Worm (Caenorhabditis elegans) whole organism, early embryonic: ENCODE results near the gene C50F7.5.

Experiments used
- ama-1 ChIP-seq: fragments of 150-350 bp; optimal IDR thresholded peaks from 2 replicates; lab custom pipeline; 2014
- ceh-36 ChIP-seq: sonication (generic microtip); optimal IDR thresholded peaks from 2 replicates; lab custom pipeline; 2016; ENCODE audit warnings: missing genetic modification characterization, inconsistent platforms, missing compliant biosample characterization
- ets-7 ChIP-seq: sonication (generic microtip); optimal IDR thresholded peaks from 2 replicates; lab custom pipeline; 2016; ENCODE audit warnings: missing genotype, missing genetic modification characterization, missing compliant biosample characterization
- flt-1 ChIP-seq: fragments of 200-800 bp; sonication (Bioruptor generic); IDR thresholded peaks from 2 replicates; pipeline ENCODE4 v1.3.6; 2022; ENCODE audit warnings: missing genetic modification characterization, missing compliant biosample characterization
- hmbx-1 ChIP-seq: sonication (generic microtip); optimal IDR thresholded peaks from 2 replicates; lab custom pipeline; 2016; ENCODE audit warnings: mild to moderate bottlenecking, missing genetic modification characterization, missing compliant biosample characterization
- scrt-1 ChIP-seq: fragments of 200-800 bp; sonication (Bioruptor generic); IDR thresholded peaks from 2 replicates; pipeline ENCODE4 v1.3.6; 2022; ENCODE audit warnings: missing genetic modification characterization, missing compliant biosample characterization
- tbx-11 ChIP-seq: fragments of 200-800 bp; sonication (Bioruptor generic); IDR thresholded peaks from 2 replicates; pipeline ENCODE4 v1.3.6; 2022; ENCODE audit warnings: missing genetic modification characterization, missing compliant biosample characterization
- tra-4 ChIP-seq: sonication (generic microtip); optimal IDR thresholded peaks from 2 replicates; lab custom pipeline; 2017; ENCODE audit warnings: missing genetic modification characterization, missing compliant biosample characterization

- TF ChIP-seq tra-4 (no peak), scrt-1 (no peak), hmbx-1 (no peak), ama-1 (no peak), flt-1 (GFP tag; lab: Robert Waterston, UW) (no peak), ets-7 (no peak), ceh-36 (tag; lab: Kevin White, UChicago) (no peak), tbx-11 (GFP tag; lab: Robert Waterston, UW) (no peak)
Measured at ce11 chrIV:7775725-7776124, 49.2 kb downstream of the C50F7.5 start, which contains the start of gene swd-2.1.
